Worm (Caenorhabditis elegans): ENCODE results near the gene ZK418.7.

Gene ZK418.7

DNA sequence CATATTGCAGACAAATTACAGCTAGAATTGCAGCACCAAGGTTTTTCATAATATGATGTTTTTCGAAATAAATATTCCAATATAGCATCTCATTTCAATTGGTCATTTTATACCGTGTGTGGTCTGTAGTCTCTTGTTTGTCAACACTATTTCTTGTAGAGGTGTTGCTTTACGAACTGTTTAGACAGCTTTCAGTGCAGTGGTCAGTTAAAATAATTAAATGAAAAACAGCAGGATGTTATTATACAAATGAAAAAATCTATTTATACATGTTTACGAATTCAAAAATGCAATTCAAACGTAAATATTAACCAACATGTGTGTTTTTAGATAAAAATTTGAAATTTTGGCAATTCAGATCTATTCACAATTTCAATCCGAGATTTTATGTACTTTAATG, 31.2 kb upstream of the ZK418.7 start, which contains the start of gene B0280.7:
Gene B0280.7 (minus strand): TSS at position 101 of the 400 bp plus-strand sequence.
- TF ChIP-seq unc-42 (tag; optimal IDR thresholded peaks at IDR 0.05) (no peak), ceh-9 (tag; optimal IDR thresholded peaks at IDR 0.05) (no peak), pat-9 (tag; optimal IDR thresholded peaks at IDR 0.05) (no peak), fkh-10 (GFP tag; optimal IDR thresholded peaks at IDR 0.05) (no peak), hlh-13 (GFP tag; optimal IDR thresholded peaks at IDR 0.05) (no peak), Y22D7AL.16 (tag; optimal IDR thresholded peaks at IDR 0.05) (no peak), ceh-34 (tag; optimal IDR thresholded peaks at IDR 0.05) (no peak), odd-2 (tag; optimal IDR thresholded peaks at IDR 0.05) (no peak), sox-2 (GFP tag; IDR thresholded peaks at IDR 0.05) (no peak), unc-55 (GFP tag; optimal IDR thresholded peaks at IDR 0.05) (no peak), hlh-6 (tag; optimal IDR thresholded peaks at IDR 0.05) (no peak)

- no peak for TF ChIP-seq dve-1 (tag; optimal IDR thresholded peaks at IDR 0.05)
- TF ChIP-seq elt-2 (tag; optimal IDR thresholded peaks at IDR 0.05) = peak; percentile 85
Measured at ce11 chrIII:7107965-7108364, 27.4 kb upstream of the ZK418.7 start, which contains the start of gene odd-1. Gene odd-1, plus strand, starts transcription at chrIII:7108313.

DNA sequence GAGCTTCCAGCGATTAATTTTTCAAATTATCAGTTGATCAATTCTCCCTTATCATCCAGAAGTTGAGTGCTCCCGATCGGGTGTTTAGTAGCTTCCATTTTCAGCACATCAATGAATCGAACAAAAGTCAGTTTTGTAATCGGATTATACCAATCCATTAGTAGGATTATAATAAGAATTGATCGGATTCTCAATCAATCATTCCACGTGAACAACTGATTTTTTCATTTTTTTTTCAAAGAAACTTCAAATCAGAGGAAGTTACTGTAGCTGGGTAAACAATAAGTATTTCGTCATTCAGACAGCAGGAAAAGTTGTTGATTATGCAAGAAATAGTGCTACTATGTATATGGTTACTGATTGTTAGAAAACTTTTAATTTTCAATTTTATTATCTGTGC, 26.3 kb upstream of the ZK418.7 start:
- no peak for TF ChIP-seq rnt-1 (tag; optimal IDR thresholded peaks at IDR 0.05)
- TF ChIP-seq pax-1 (tag; optimal IDR thresholded peaks at IDR 0.05) = no peak
- no peak for TF ChIP-seq tbx-7 (tag; optimal IDR thresholded peaks at IDR 0.05)
- no peak for TF ChIP-seq pag-3 (tag; optimal IDR thresholded peaks at IDR 0.05; ENCODE audit: borderline replicate concordance)
- TF ChIP-seq ttx-3 (tag; optimal IDR thresholded peaks at IDR 0.05) = no peak
- no peak for TF ChIP-seq ceh-14 (tag; optimal IDR thresholded peaks at IDR 0.05)
- TF ChIP-seq C08G9.2 (tag; optimal IDR thresholded peaks at IDR 0.05) = no peak
- TF ChIP-seq T23F11.4 (GFP tag; optimal IDR thresholded peaks at IDR 0.05) = no peak
- TF ChIP-seq C38D4.7 (GFP tag; optimal IDR thresholded peaks at IDR 0.05) = no peak
- no peak for TF ChIP-seq odd-2 (tag; optimal IDR thresholded peaks at IDR 0.05)
- TF ChIP-seq fax-1 (tag; optimal IDR thresholded peaks at IDR 0.05) = no peak
- no peak for TF ChIP-seq ets-4 (tag; optimal IDR thresholded peaks at IDR 0.05)
- no peak for TF ChIP-seq dve-1 (tag; optimal IDR thresholded peaks at IDR 0.05)
- TF ChIP-seq ceh-9 (tag; optimal IDR thresholded peaks at IDR 0.05) = no peak
- no peak for TF ChIP-seq pqm-1 (tag; optimal IDR thresholded peaks at IDR 0.05)
- no peak for TF ChIP-seq ahr-1 (tag; optimal IDR thresholded peaks at IDR 0.05)
- no peak for TF ChIP-seq ceh-2 (tag; optimal IDR thresholded peaks at IDR 0.05)
- no peak for TF ChIP-seq hlh-13 (GFP tag; optimal IDR thresholded peaks at IDR 0.05)
- no peak for TF ChIP-seq pha-2 (tag; optimal IDR thresholded peaks at IDR 0.05)
- no peak for TF ChIP-seq ama-1 (optimal IDR thresholded peaks at IDR 0.05)

DNA sequence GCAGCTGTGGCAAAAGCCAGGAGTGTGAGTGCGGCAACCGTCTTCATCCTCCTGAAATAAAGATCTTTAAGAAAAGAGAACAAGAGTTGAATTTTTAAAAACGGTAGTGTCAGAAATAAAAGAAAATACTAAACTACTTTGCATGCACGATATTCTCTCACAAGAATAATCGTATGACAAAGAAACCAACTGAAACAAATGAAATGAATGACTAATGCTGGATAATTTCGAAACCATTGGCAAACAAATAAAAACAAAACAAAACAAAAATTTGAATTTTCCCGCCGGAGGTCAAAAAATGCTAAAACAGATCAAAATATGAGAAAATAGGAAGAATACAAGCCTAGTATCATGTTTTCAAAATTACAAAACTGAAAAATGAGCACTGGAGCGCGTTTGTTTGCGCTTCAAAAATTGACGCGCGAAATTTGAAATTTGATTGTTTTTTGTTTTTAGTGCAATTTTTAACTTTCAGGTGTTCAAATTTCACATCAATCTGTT, 23.4 kb upstream of the ZK418.7 start, which contains the start of gene cpg-2:
Gene cpg-2 (minus strand): TSS at position 51 of the 501 bp plus-strand sequence.
- TF ChIP-seq ref-2 (tag; optimal IDR thresholded peaks at IDR 0.05) = no peak
- no peak for TF ChIP-seq C08G9.2 (tag; optimal IDR thresholded peaks at IDR 0.05)
- TF ChIP-seq pha-2 (tag; optimal IDR thresholded peaks at IDR 0.05) = no peak
- TF ChIP-seq Y22D7AL.16 (tag; optimal IDR thresholded peaks at IDR 0.05) = no peak
- TF ChIP-seq nhr-232 (tag; optimal IDR thresholded peaks at IDR 0.05) = no peak
- TF ChIP-seq ceh-24 (tag; optimal IDR thresholded peaks at IDR 0.05) = no peak
- no peak for TF ChIP-seq ets-4 (tag; optimal IDR thresholded peaks at IDR 0.05)
- no peak for TF ChIP-seq ceh-19 (GFP tag; optimal IDR thresholded peaks at IDR 0.05)
- no peak for TF ChIP-seq ttx-3 (tag; optimal IDR thresholded peaks at IDR 0.05)
- no peak for TF ChIP-seq unc-86 (tag; optimal IDR thresholded peaks at IDR 0.05)
- TF ChIP-seq fkh-10 (GFP tag; optimal IDR thresholded peaks at IDR 0.05) = no peak
- TF ChIP-seq K09A11.1 (tag; optimal IDR thresholded peaks at IDR 0.05; ENCODE audit: insufficient read depth) = no peak
- TF ChIP-seq dmd-4 (tag; optimal IDR thresholded peaks at IDR 0.05; ENCODE audit: borderline replicate concordance) = no peak
- no peak for TF ChIP-seq F13H6.1 (tag; optimal IDR thresholded peaks at IDR 0.05)
- no peak for TF ChIP-seq nfya-1 (tag; optimal IDR thresholded peaks at IDR 0.05)
- TF ChIP-seq madf-2 (tag; optimal IDR thresholded peaks at IDR 0.05) = no peak
- TF ChIP-seq eyg-1 (tag; optimal IDR thresholded peaks at IDR 0.05) = no peak

Data from whole organism, late embryonic.